Worm (Caenorhabditis elegans) whole organism, L2 larva: ENCODE data around the gene gst-41.

Experiments
- F13H6.1 ChIP-seq: sonication (generic microtip); optimal IDR thresholded peaks from 2 replicates; lab custom pipeline; 2016; ENCODE audit warnings: missing genetic modification characterization, missing compliant biosample characterization
- aly-2 ChIP-seq: fragments of 150-350 bp; optimal IDR thresholded peaks from 2 replicates; lab custom pipeline; 2014; ENCODE audit warnings: missing biosample characterization, missing genetic modification characterization
- ama-1 ChIP-seq: fragments of 150-350 bp; optimal IDR thresholded peaks from 2 replicates; lab custom pipeline; 2018; ENCODE audit warnings: inconsistent platforms
- elt-1 ChIP-seq: fragments of 150-350 bp; optimal IDR thresholded peaks from 2 replicates; lab custom pipeline; 2014; ENCODE audit warnings: missing biosample characterization, missing genetic modification characterization
- mdl-1 ChIP-seq, 2 experiments: fragments of 150-350 bp in 1 of 2; sonication (generic microtip) in 1 of 2; optimal IDR thresholded peaks; 2 replicates each; lab custom pipeline; 2017; ENCODE audit warnings: missing biosample characterization in 2 of 2, missing genetic modification characterization in 2 of 2
- nhr-23 ChIP-seq: fragments of 150-350 bp; optimal IDR thresholded peaks from 2 replicates; lab custom pipeline; 2014; ENCODE audit warnings: missing biosample characterization, missing genetic modification reagents, missing genetic modification characterization
- nhr-25 ChIP-seq: fragments of 150-350 bp; sonication (generic microtip); optimal IDR thresholded peaks from 3 replicates; lab custom pipeline; 2014; ENCODE audit warnings: missing biosample characterization, missing genetic modification characterization
- snpc-4 ChIP-seq: fragments of 150-350 bp; optimal IDR thresholded peaks from 2 replicates; lab custom pipeline; 2014; ENCODE audit warnings: missing biosample characterization, missing genetic modification characterization
- unc-62 ChIP-seq: fragments of 150-350 bp; optimal IDR thresholded peaks from 2 replicates; lab custom pipeline; 2014; ENCODE audit warnings: missing biosample characterization, missing genetic modification reagents, missing genetic modification characterization
- ztf-1 ChIP-seq: fragments of 200-800 bp; sonication (Bioruptor generic); conservative IDR thresholded peaks from 2 replicates; pipeline ENCODE4 v1.3.6; 2022; ENCODE audit warnings: missing genetic modification characterization, missing compliant biosample characterization

DNA sequence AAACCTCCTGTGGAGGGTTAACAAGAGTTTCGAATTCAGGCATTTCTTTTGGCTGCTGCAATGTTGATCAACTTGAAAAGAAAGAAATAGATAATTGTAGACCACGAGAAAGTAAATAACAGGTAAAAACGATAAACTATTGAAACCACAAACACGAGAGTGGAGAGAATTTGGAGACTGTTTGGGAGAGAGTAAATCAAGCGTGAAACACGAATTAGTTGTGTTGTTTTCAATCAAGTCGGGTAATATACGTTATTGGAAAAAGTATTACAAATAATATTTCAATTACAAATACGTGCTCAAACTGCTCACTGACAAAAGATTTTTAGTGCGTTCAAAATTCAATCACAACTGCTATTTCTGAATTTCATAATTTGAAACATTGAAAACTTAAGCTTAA is 18.1 kb downstream of the gst-41 start, which contains the start of gene C03G6.17:
- TF ChIP-seq unc-62 (GFP tag; lab: Kevin White, UChicago) (no peak), mdl-1 (tag; optimal IDR thresholded peaks at IDR 0.05; lab: Kevin White, UChicago) (no peak), nhr-23 (tag; lab: Kevin White, UChicago) (no peak), snpc-4 (no peak), F13H6.1 (tag; lab: Kevin White, UChicago) (no peak), nhr-25 (tag; lab: Kevin White, UChicago) (no peak), ama-1 (lab: Kevin White, UChicago) (no peak), elt-1 (tag; lab: Kevin White, UChicago) (no peak), aly-2 (tag; lab: Kevin White, UChicago) (no peak), ztf-1 (GFP tag; lab: Robert Waterston, UW) (no peak)
